Worm (Caenorhabditis elegans) whole organism, L1 larva: ENCODE measurements around the gene col-85.

ENCODE experiments used
- ama-1 ChIP-seq: fragments of 150-350 bp; optimal IDR thresholded peaks from 2 replicates; lab custom pipeline; 2014
- egl-27 ChIP-seq, 2 experiments: fragments of 150-350 bp in 1 of 2; sonication (generic microtip); optimal IDR thresholded peaks; 3 replicates each; lab custom pipeline; 2017 to 2018; ENCODE audit warnings: missing biosample characterization in 2 of 2, missing genetic modification characterization in 2 of 2, missing genetic modification reagents in 2 of 2
- lin-13 ChIP-seq: fragments of 150-350 bp; optimal IDR thresholded peaks from 2 replicates; lab custom pipeline; 2014; ENCODE audit warnings: missing biosample characterization, missing genetic modification reagents, missing genetic modification characterization
- nhr-76 ChIP-seq: sonication (generic microtip); optimal IDR thresholded peaks from 2 replicates; lab custom pipeline; 2017; ENCODE audit warnings: missing biosample characterization, missing genetic modification characterization
- nhr-90 ChIP-seq: sonication (generic microtip); optimal IDR thresholded peaks from 2 replicates; lab custom pipeline; 2016; ENCODE audit warnings: mild to moderate bottlenecking, missing genetic modification characterization, missing compliant biosample characterization; ENCODE audit not compliant: poor library complexity
- pag-3 ChIP-seq: sonication (generic microtip); optimal IDR thresholded peaks from 2 replicates; lab custom pipeline; 2017; ENCODE audit warnings: missing genetic modification characterization, mild to moderate bottlenecking, missing compliant biosample characterization, antibody characterized with exemption, borderline replicate concordance; ENCODE audit not compliant: insufficient read depth
- ztf-11 ChIP-seq, 2 experiments: sonication (generic microtip); optimal IDR thresholded peaks; 2 replicates each; lab custom pipeline; 2016 to 2017; ENCODE audit warnings: missing genetic modification characterization in 2 of 2, missing biosample characterization in 1 of 2, missing compliant biosample characterization in 1 of 2

ce11 chrII:12482622-12483021, 12.3 kb downstream of the col-85 start, which contains the start of gene fbxb-102:
- TF ChIP-seq nhr-76 (tag; lab: Kevin White, UChicago) (no peak), ztf-11 (tag; optimal IDR thresholded peaks at IDR 0.05; lab: Kevin White, UChicago) (no peak), ama-1 (lab: Kevin White, UChicago) (no peak), lin-13 (GFP tag; lab: Kevin White, UChicago) (no peak), nhr-90 (tag; lab: Kevin White, UChicago) (no peak), pag-3 (tag; lab: Kevin White, UChicago) (no peak), egl-27 (tag; optimal IDR thresholded peaks at IDR 0.05; lab: Kevin White, UChicago) (no peak)
